Fruit fly (Drosophila melanogaster): ENCODE measurements around the gene stg1.

- TF ChIP-seq br (GFP tag; optimal IDR thresholded peaks at IDR 0.05), result peak; percentile 74
- peak; percentile 70 for TF ChIP-seq dmrt93B (GFP tag; optimal IDR thresholded peaks at IDR 0.05)
- peak; percentile 85 for TF ChIP-seq psq (GFP tag; optimal IDR thresholded peaks at IDR 0.05)
- peak; percentile 76 for TF ChIP-seq sage (GFP tag; optimal IDR thresholded peaks at IDR 0.05)
- no peak for TF ChIP-seq CrebA (GFP tag; optimal IDR thresholded peaks at IDR 0.05; ENCODE audit: borderline replicate concordance)
- TF ChIP-seq HLH106 (tag; optimal IDR thresholded peaks at IDR 0.05), result peak; percentile 84
- TF ChIP-seq woc (GFP tag; optimal IDR thresholded peaks at IDR 0.05), result peak; percentile 67
- no peak for TF ChIP-seq Hr78 (GFP tag; optimal IDR thresholded peaks at IDR 0.05)
- TF ChIP-seq dsf (GFP tag; optimal IDR thresholded peaks at IDR 0.05; ENCODE audit: borderline replicate concordance), result peak; percentile 30
- TF ChIP-seq CG32264 (GFP tag; optimal IDR thresholded peaks at IDR 0.05), result peak; percentile 49
- no peak for TF ChIP-seq N (GFP tag; optimal IDR thresholded peaks at IDR 0.05)
- TF ChIP-seq brk (GFP tag; optimal IDR thresholded peaks at IDR 0.05), result peak; percentile 46
- TF ChIP-seq h (GFP tag; optimal IDR thresholded peaks at IDR 0.05), result peak; percentile 87
Observed at dm6 chrX:21124176-21124575, 30.5 kb downstream of the stg1 start.

Data from whole organism, wandering third instar larva.